Worm (Caenorhabditis elegans): ENCODE results near the gene cest-1.2.

The cest-1.2 gene

DNA sequence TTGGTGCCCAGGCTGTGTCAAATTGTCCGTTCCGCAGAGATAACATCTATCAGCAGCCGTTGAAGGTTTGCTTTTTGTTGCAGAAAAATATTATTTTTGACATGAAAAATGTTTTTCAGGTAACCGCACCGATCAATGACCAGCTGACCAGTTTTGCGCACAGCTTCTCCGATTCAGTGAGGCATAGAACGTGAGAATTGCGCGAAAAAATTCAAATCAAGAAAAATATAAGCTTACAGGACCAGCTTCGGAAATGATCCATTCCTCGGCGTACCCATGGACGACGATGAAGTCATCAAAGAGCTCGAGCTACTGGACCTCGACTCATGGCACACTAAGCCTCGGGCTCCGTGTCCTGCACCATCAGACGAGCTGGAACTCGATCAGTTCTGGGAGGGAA, 33.9 kb upstream of the cest-1.2 start:
- TF ChIP-seq ceh-63 (GFP tag; optimal IDR thresholded peaks at IDR 0.05) (no peak), mab-9 (GFP tag; IDR thresholded peaks at IDR 0.05) (0 out of 2 replicates have a peak, but pooled peaks have one; percentile 6), efl-1 (optimal IDR thresholded peaks at IDR 0.05) (no peak), efl-1 (GFP tag; optimal IDR thresholded peaks at IDR 0.05 in 1 of 2) (peak in 1 of 2 experiments; percentile 90)

DNA sequence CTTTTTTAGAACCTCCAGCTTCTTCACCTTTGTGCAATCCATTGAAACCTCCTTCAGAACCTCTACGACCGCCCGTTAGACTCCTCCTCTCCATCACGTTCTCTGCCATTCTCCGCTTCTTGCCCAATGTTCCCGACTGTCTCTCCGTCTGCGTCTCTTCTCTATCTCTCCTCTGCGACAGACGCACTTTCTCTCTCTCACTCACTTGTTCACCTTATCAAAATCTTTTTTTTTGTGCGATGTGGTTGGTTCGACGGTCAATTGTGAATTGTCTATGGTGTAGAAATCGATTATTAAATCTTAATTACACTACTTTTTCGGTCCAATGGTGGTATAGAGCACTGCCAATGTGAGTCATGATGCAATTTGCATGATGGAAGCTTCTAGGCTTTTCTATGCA, 32.8 kb upstream of the cest-1.2 start, which contains the start of gene atfs-1:
TSS of gene atfs-1 (plus strand) at position 213 of the 400 bp plus-strand sequence.
- TF ChIP-seq unc-86 (tag; optimal IDR thresholded peaks at IDR 0.05) (no peak), ama-1 (optimal IDR thresholded peaks at IDR 0.05) (no peak), lir-3 (tag; optimal IDR thresholded peaks at IDR 0.05; ENCODE audit: poor library complexity) (no peak), aha-1 (tag; optimal IDR thresholded peaks at IDR 0.05) (no peak), elt-3 (tag; optimal IDR thresholded peaks at IDR 0.05) (peak in 1 of 6 experiments; percentile 36), mep-1 (tag; optimal IDR thresholded peaks at IDR 0.05) (peak; percentile 64), mef-2 (tag; optimal IDR thresholded peaks at IDR 0.05) (no peak), unc-98 (GFP tag; IDR thresholded peaks at IDR 0.05) (no peak), alr-1 (tag; optimal IDR thresholded peaks at IDR 0.05; ENCODE audit: borderline replicate concordance) (no peak), sox-4 (tag; optimal IDR thresholded peaks at IDR 0.05) (peak; percentile 3), ceh-90 (tag; optimal IDR thresholded peaks at IDR 0.05) (no peak), dsc-1 (tag; optimal IDR thresholded peaks at IDR 0.05) (peak; percentile 20), efl-1 (optimal IDR thresholded peaks at IDR 0.05) (peak; percentile 64 to 75), efl-1 (GFP tag; optimal IDR thresholded peaks at IDR 0.05 in 1 of 2) (peak; percentile 27 to 85), rnt-1 (tag; optimal IDR thresholded peaks at IDR 0.05) (peak; percentile 83), tlp-1 (tag; optimal IDR thresholded peaks at IDR 0.05) (no peak), irx-1 (tag; optimal IDR thresholded peaks at IDR 0.05) (no peak), lin-13 (GFP tag; optimal IDR thresholded peaks at IDR 0.05) (peak; percentile 51), ces-1 (GFP tag; optimal IDR thresholded peaks at IDR 0.05) (no peak), fos-1 (tag; optimal IDR thresholded peaks at IDR 0.05) (peak; percentile 21), fkh-8 (tag; optimal IDR thresholded peaks at IDR 0.05) (peak; percentile 10), nhr-47 (tag; optimal IDR thresholded peaks at IDR 0.05) (peak; percentile 72), unc-30 (tag; optimal IDR thresholded peaks at IDR 0.05) (no peak), fkh-4 (tag; optimal IDR thresholded peaks at IDR 0.05; ENCODE audit: borderline replicate concordance) (no peak), skn-1 (tag; optimal IDR thresholded peaks at IDR 0.05) (peak; percentile 3), isw-1 (GFP tag; IDR thresholded peaks at IDR 0.05) (no peak), sup-37 (GFP tag; optimal IDR thresholded peaks at IDR 0.05) (no peak), nhr-85 (tag) (peak; percentile 78), nhr-84 (tag; optimal IDR thresholded peaks at IDR 0.05) (no peak), ceh-88 (GFP tag; IDR thresholded peaks at IDR 0.05) (no peak), nhr-237 (tag; optimal IDR thresholded peaks at IDR 0.05) (no peak), unc-62 (GFP tag; optimal IDR thresholded peaks at IDR 0.05) (no peak), egl-27 (tag; optimal IDR thresholded peaks at IDR 0.05) (peak in 1 of 2 experiments; percentile 6), blmp-1 (tag; optimal IDR thresholded peaks at IDR 0.05) (peak; percentile 99), xbp-1 (tag; optimal IDR thresholded peaks at IDR 0.05) (peak; percentile 52), lin-14 (GFP tag; optimal IDR thresholded peaks at IDR 0.05) (peak; percentile 90), sptf-1 (tag; optimal IDR thresholded peaks at IDR 0.05) (no peak), swsn-7 (tag; optimal IDR thresholded peaks at IDR 0.05) (peak; percentile 72), nhr-28 (tag; optimal IDR thresholded peaks at IDR 0.05) (no peak), pax-3 (tag; optimal IDR thresholded peaks at IDR 0.05) (no peak), lin-39 (tag; optimal IDR thresholded peaks at IDR 0.05) (no peak), nhr-11 (tag; optimal IDR thresholded peaks at IDR 0.05) (no peak), C34B4.2 (tag; optimal IDR thresholded peaks at IDR 0.05) (no peak), zip-4 (GFP tag; optimal IDR thresholded peaks at IDR 0.05) (peak; percentile 47), hlh-4 (tag; optimal IDR thresholded peaks at IDR 0.05) (no peak), hlh-17 (GFP tag; optimal IDR thresholded peaks at IDR 0.05; ENCODE audit: borderline replicate concordance) (no peak), nhr-90 (tag; optimal IDR thresholded peaks at IDR 0.05; ENCODE audit: poor library complexity) (peak; percentile 73), pag-3 (tag; optimal IDR thresholded peaks at IDR 0.05; ENCODE audit: borderline replicate concordance, insufficient read depth) (no peak), ceh-63 (GFP tag; optimal IDR thresholded peaks at IDR 0.05) (no peak), efl-3 (GFP tag; optimal IDR thresholded peaks at IDR 0.05) (no peak)

Data from whole organism, L1 larva.